Worm (Caenorhabditis elegans) whole organism, mixed stage, embryonic: Measurements from ENCODE around the gene nucb-1.

ENCODE experiments used
- M03D4.4 ChIP-seq: sonication (generic microtip); optimal IDR thresholded peaks from 2 replicates; lab custom pipeline; 2017; ENCODE audit warnings: mild to moderate bottlenecking, missing genetic modification characterization, missing compliant biosample characterization
- blmp-1 ChIP-seq: fragments of 150-350 bp; optimal IDR thresholded peaks from 2 replicates; lab custom pipeline; 2014; ENCODE audit warnings: missing biosample characterization, missing genetic modification characterization
- cnd-1 ChIP-seq: fragments of 200-800 bp; sonication (Bioruptor generic); optimal IDR thresholded peaks from 2 replicates; lab custom pipeline; 2018; ENCODE audit warnings: mild to moderate bottlenecking, missing genetic modification characterization, missing compliant biosample characterization
- drap-1 ChIP-seq: fragments of 200-800 bp; sonication (Bioruptor generic); optimal IDR thresholded peaks from 3 replicates; lab custom pipeline; 2018; ENCODE audit warnings: mild to moderate bottlenecking, missing genetic modification characterization, missing compliant biosample characterization
- elt-1 ChIP-seq: sonication (generic microtip); optimal IDR thresholded peaks from 2 replicates; lab custom pipeline; 2017; ENCODE audit warnings: missing genetic modification characterization, mild to moderate bottlenecking, missing compliant biosample characterization, antibody characterized with exemption, moderate library complexity, borderline replicate concordance; ENCODE audit not compliant: insufficient read depth
- nhr-12 ChIP-seq: fragments of 150-350 bp; optimal IDR thresholded peaks from 2 replicates; lab custom pipeline; 2014; ENCODE audit warnings: missing biosample characterization, missing genetic modification characterization
- nhr-28 ChIP-seq: fragments of 150-350 bp; optimal IDR thresholded peaks from 2 replicates; lab custom pipeline; 2014; ENCODE audit warnings: missing biosample characterization, missing genetic modification characterization
- sem-2 ChIP-seq: fragments of 200-800 bp; sonication (Bioruptor generic); optimal IDR thresholded peaks from 2 replicates; lab custom pipeline; 2018; ENCODE audit warnings: mild to moderate bottlenecking, missing genetic modification characterization, missing compliant biosample characterization
- snpc-4 ChIP-seq: fragments of 150-350 bp; optimal IDR thresholded peaks from 2 replicates; lab custom pipeline; 2014; ENCODE audit warnings: missing biosample characterization, missing genetic modification characterization
- unc-62 ChIP-seq: fragments of 150-350 bp; optimal IDR thresholded peaks from 2 replicates; lab custom pipeline; 2014; ENCODE audit warnings: missing biosample characterization, missing genetic modification reagents, missing genetic modification characterization
- ztf-11 ChIP-seq: fragments of 150-350 bp; optimal IDR thresholded peaks from 2 replicates; lab custom pipeline; 2014; ENCODE audit warnings: missing biosample characterization, missing genetic modification characterization

- no peak for TF ChIP-seq sem-2 (GFP tag; lab: Kevin White, UChicago)
- TF ChIP-seq ztf-11 (tag; lab: Kevin White, UChicago), result no peak
- TF ChIP-seq snpc-4 (tag; lab: Kevin White, UChicago), result no peak
- TF ChIP-seq unc-62 (GFP tag; lab: Kevin White, UChicago), result no peak
- no peak for TF ChIP-seq M03D4.4 (tag; lab: Kevin White, UChicago)
- no peak for TF ChIP-seq drap-1 (GFP tag; lab: Kevin White, UChicago)
- TF ChIP-seq nhr-28, result no peak
- TF ChIP-seq elt-1 (tag; lab: Kevin White, UChicago), result no peak
- no peak for TF ChIP-seq blmp-1
- TF ChIP-seq nhr-12 (tag; lab: Kevin White, UChicago), result no peak
- TF ChIP-seq cnd-1 (tag; lab: Kevin White, UChicago), result no peak
Measured at ce11 chrX:10232395-10232794, 34.9 kb downstream of the nucb-1 start.
